Worm (Caenorhabditis elegans): Measurements from ENCODE around the gene glb-20.

glb-20 gene

DNA sequence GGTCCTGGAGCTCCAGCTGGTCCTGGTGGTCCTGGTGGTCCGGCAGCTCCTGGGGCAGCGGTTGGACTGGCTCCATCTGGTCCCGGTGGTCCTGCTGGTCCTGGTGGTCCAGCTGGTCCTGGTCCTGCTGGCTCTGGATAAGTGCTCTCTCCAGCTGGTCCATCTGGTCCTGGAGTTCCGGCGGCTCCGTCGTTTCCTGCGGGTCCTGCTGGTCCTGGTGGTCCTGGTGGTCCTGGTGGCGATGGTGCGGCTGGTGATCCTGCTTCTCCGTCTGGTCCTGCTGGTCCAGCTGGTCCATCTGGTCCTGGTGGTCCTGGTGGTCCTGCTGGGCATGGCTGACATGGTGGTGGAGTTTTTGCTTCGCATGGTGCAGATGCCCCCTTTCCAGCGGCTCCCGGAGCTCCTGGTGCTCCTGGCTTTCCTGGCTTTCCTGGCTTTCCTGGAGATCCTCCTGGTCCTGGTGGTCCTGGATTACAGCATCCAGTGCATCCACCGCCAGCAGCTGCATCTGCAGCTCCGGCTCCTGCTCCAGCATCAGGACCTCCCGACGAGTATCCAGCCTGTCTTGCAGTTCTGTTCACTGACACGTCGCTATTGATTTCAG is 45.6 kb downstream of the glb-20 start:
- TF ChIP-seq ces-1 (GFP tag; optimal IDR thresholded peaks at IDR 0.05) (no peak), zip-8 (tag; optimal IDR thresholded peaks at IDR 0.05) (no peak), pha-4 (tag; optimal IDR thresholded peaks at IDR 0.05) (no peak), hlh-1 (tag; optimal IDR thresholded peaks at IDR 0.05) (no peak), tbx-8 (GFP tag; optimal IDR thresholded peaks at IDR 0.05) (no peak), nhr-2 (tag; optimal IDR thresholded peaks at IDR 0.05) (no peak), lin-13 (tag; optimal IDR thresholded peaks at IDR 0.05) (no peak), lin-32 (GFP tag; optimal IDR thresholded peaks at IDR 0.05) (no peak)

DNA sequence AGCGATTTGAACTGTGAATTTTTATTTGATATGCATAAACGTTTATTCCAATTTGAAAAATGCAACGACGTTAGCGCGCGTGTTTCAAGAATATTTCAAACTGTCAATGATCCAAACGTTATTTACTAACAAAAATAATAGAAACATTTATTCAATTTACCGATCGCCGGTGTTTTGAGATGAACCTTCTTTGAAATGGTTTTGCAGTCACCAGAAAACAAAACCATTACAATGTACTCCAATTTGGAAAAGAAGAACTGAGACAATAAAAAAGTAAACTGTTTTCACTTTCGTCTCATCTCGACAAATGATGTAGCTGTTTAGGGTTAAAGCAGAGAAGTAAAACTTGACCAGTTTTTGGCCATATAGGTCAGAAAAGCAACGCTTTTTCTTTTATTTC is 48.7 kb downstream of the glb-20 start, which contains the start of gene H06A10.1:
H06A10.1 (plus strand) TSS at position 301 of the 400 bp plus-strand sequence.
- TF ChIP-seq mab-5 (tag; optimal IDR thresholded peaks at IDR 0.05) (no peak), ceh-43 (GFP tag; optimal IDR thresholded peaks at IDR 0.05) (no peak), mep-1 (tag; optimal IDR thresholded peaks at IDR 0.05) (no peak), sptf-1 (tag; optimal IDR thresholded peaks at IDR 0.05) (no peak), sem-2 (GFP tag; optimal IDR thresholded peaks at IDR 0.05) (no peak), elt-1 (tag; optimal IDR thresholded peaks at IDR 0.05; ENCODE audit: borderline replicate concordance, insufficient read depth) (no peak), cnd-1 (tag; optimal IDR thresholded peaks at IDR 0.05) (no peak), nhr-12 (tag; optimal IDR thresholded peaks at IDR 0.05) (no peak)

- TF ChIP-seq pha-4 (tag; optimal IDR thresholded peaks at IDR 0.05) (no peak), lin-13 (tag; optimal IDR thresholded peaks at IDR 0.05) (no peak), bed-3 (GFP tag; optimal IDR thresholded peaks at IDR 0.05) (no peak), sptf-1 (tag; optimal IDR thresholded peaks at IDR 0.05) (no peak), ceh-39 (tag; optimal IDR thresholded peaks at IDR 0.05) (no peak), nhr-76 (tag; optimal IDR thresholded peaks at IDR 0.05) (no peak), lin-32 (GFP tag; optimal IDR thresholded peaks at IDR 0.05) (no peak), nhr-2 (tag; optimal IDR thresholded peaks at IDR 0.05) (no peak), sem-2 (GFP tag; optimal IDR thresholded peaks at IDR 0.05) (no peak)
These were observed 49.5 kb downstream of the glb-20 start for ce11 chrX:13506493-13506892.

DNA sequence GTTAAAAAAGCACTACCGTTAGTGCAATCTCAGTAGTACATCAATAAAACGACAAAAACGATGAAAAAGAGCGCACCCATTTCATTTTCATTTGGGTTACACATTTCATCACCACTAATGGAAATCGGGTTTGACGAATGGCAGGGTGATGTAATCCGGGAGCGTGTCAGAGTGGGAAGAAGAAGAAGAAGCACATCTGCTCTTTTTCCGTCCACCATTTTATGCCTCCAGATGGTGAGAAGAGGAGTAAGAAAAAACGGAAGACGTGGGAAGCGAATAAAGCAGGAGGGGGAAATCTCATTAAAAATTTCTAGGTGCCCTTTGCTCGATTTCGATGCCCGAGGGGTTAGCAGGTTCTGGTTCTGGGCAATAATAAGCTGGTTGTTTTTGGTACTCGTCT is 49.9 kb downstream of the glb-20 start:
- TF ChIP-seq ces-1 (GFP tag; optimal IDR thresholded peaks at IDR 0.05), result peak; percentile 81
- no peak for TF ChIP-seq mls-2 (tag; optimal IDR thresholded peaks at IDR 0.05)

DNA sequence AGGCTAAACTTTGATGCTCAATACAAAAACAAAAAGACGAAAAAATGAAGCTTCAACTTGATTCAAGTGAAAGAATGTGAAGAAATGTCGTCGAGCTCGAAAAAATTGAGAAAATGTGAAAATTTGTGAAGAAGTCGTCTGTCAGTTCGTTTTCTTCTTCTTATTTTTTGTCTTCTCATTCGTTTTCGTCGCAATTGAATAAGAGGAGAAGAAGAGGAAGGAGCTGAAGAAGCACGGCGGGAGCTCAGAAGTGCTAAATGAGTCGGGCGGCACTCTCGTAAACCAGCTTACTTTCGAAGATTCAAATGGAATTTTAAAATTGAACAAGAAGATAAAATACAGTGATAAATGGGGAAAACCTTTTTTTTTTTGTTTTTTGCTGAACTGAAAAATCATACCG is 50.8 kb downstream of the glb-20 start:
- TF ChIP-seq ces-1 (GFP tag; optimal IDR thresholded peaks at IDR 0.05), result peak; percentile 73
- no peak for TF ChIP-seq unc-120 (tag; optimal IDR thresholded peaks at IDR 0.05; ENCODE audit: poor library complexity, severe bottlenecking)
- TF ChIP-seq mab-5 (tag; optimal IDR thresholded peaks at IDR 0.05), result no peak
- no peak for TF ChIP-seq lin-32 (GFP tag; optimal IDR thresholded peaks at IDR 0.05)

- no peak for TF ChIP-seq nhr-76 (tag; optimal IDR thresholded peaks at IDR 0.05)
- no peak for TF ChIP-seq lin-32 (GFP tag; optimal IDR thresholded peaks at IDR 0.05)
- TF ChIP-seq mep-1 (tag; optimal IDR thresholded peaks at IDR 0.05), result peak; percentile 15
- no peak for TF ChIP-seq ztf-11 (tag; optimal IDR thresholded peaks at IDR 0.05)
- no peak for TF ChIP-seq nhr-237 (tag; optimal IDR thresholded peaks at IDR 0.05)
- peak; percentile 23 for TF ChIP-seq cnd-1 (tag; optimal IDR thresholded peaks at IDR 0.05)
- peak; percentile 59 for TF ChIP-seq mls-2 (tag; optimal IDR thresholded peaks at IDR 0.05)
- no peak for TF ChIP-seq bed-3 (GFP tag; optimal IDR thresholded peaks at IDR 0.05)
- TF ChIP-seq zip-8 (tag; optimal IDR thresholded peaks at IDR 0.05), result no peak
- no peak for TF ChIP-seq sem-2 (GFP tag; optimal IDR thresholded peaks at IDR 0.05)
- no peak for TF ChIP-seq tbx-8 (GFP tag; optimal IDR thresholded peaks at IDR 0.05)
- no peak for TF ChIP-seq nhr-12 (tag; optimal IDR thresholded peaks at IDR 0.05)
- TF ChIP-seq ces-1 (GFP tag; optimal IDR thresholded peaks at IDR 0.05), result peak; percentile 56
- no peak for TF ChIP-seq unc-39 (tag; optimal IDR thresholded peaks at IDR 0.05)
These were observed 52.1 kb downstream of the glb-20 start for ce11 chrX:13503839-13504238.

All from whole organism, mixed stage, embryonic.